Worm (Caenorhabditis elegans): ENCODE measurements around the gene lin-7.
"Not testable (repeated sequence)": the region's sequence is repeated elsewhere in the genome, so short reads cannot be mapped to it uniquely, and the experiment has no call there.

The lin-7 gene

ce11 chrII:14346243-14346642 lies 3.0 kb downstream of the lin-7 start, which contains the start of gene Y54G11A.9:
Y54G11A.9 (minus strand) TSS chrII:14346438.
- not testable (repeated sequence) for TF ChIP-seq aly-1, ets-7, B0310.2 (tag; optimal IDR thresholded peaks at IDR 0.05)

ce11 chrII:14344166-14344565 lies 5.0 kb downstream of the lin-7 start, which contains the start of gene ddl-3:
ddl-3 (minus strand) TSS chrII:14344454.
- not testable (repeated sequence) for TF ChIP-seq sea-1 (GFP tag; conservative IDR thresholded peaks at IDR 0.05); B0310.2 (tag; optimal IDR thresholded peaks at IDR 0.05); ceh-36 (tag; optimal IDR thresholded peaks at IDR 0.05)

ce11 chrII:14321225-14321624 lies 28.0 kb downstream of the lin-7 start:
- TF ChIP-seq hmbx-1 (tag; optimal IDR thresholded peaks at IDR 0.05) (no peak), hmg-4 (GFP tag; optimal IDR thresholded peaks at IDR 0.05) (no peak), ama-1 (optimal IDR thresholded peaks at IDR 0.05) (no peak), F13C5.2 (tag; optimal IDR thresholded peaks at IDR 0.05) (no peak), B0310.2 (tag; optimal IDR thresholded peaks at IDR 0.05) (no peak), ceh-13 (GFP tag; optimal IDR thresholded peaks at IDR 0.05) (no peak), tbx-11 (GFP tag; IDR thresholded peaks at IDR 0.05) (no peak), ets-7 (tag; optimal IDR thresholded peaks at IDR 0.05) (no peak), aly-1 (tag; optimal IDR thresholded peaks at IDR 0.05) (no peak), flt-1 (GFP tag; IDR thresholded peaks at IDR 0.05) (no peak), tbx-37 (GFP tag; conservative IDR thresholded peaks at IDR 0.05) (no peak), tra-4 (tag; optimal IDR thresholded peaks at IDR 0.05) (no peak), hnd-1 (tag; optimal IDR thresholded peaks at IDR 0.05) (no peak), sea-1 (GFP tag; conservative IDR thresholded peaks at IDR 0.05) (no peak), ceh-36 (tag; optimal IDR thresholded peaks at IDR 0.05) (no peak), scrt-1 (GFP tag; IDR thresholded peaks at IDR 0.05) (no peak), pes-1 (GFP tag; IDR thresholded peaks at IDR 0.05) (no peak)

- TF ChIP-seq sea-1 (GFP tag; conservative IDR thresholded peaks at IDR 0.05) (no peak), flt-1 (GFP tag; IDR thresholded peaks at IDR 0.05) (no peak), ceh-36 (tag; optimal IDR thresholded peaks at IDR 0.05) (no peak), tbx-37 (GFP tag; conservative IDR thresholded peaks at IDR 0.05) (no peak), tra-4 (tag; optimal IDR thresholded peaks at IDR 0.05) (no peak), aly-1 (tag; optimal IDR thresholded peaks at IDR 0.05) (no peak), ama-1 (optimal IDR thresholded peaks at IDR 0.05) (no peak), B0310.2 (tag; optimal IDR thresholded peaks at IDR 0.05) (no peak), ets-7 (tag; optimal IDR thresholded peaks at IDR 0.05) (no peak), F13C5.2 (tag; optimal IDR thresholded peaks at IDR 0.05) (no peak), ceh-13 (GFP tag; optimal IDR thresholded peaks at IDR 0.05) (no peak), scrt-1 (GFP tag; IDR thresholded peaks at IDR 0.05) (no peak), tbx-11 (GFP tag; IDR thresholded peaks at IDR 0.05) (no peak), hnd-1 (tag; optimal IDR thresholded peaks at IDR 0.05) (no peak), hmbx-1 (tag; optimal IDR thresholded peaks at IDR 0.05) (no peak), pes-1 (GFP tag; IDR thresholded peaks at IDR 0.05) (no peak), hmg-4 (GFP tag; optimal IDR thresholded peaks at IDR 0.05) (no peak)
These were observed 30.0 kb downstream of the lin-7 start for ce11 chrII:14319227-14319626.

- TF ChIP-seq tbx-37 (GFP tag; conservative IDR thresholded peaks at IDR 0.05) (no peak), pes-1 (GFP tag; IDR thresholded peaks at IDR 0.05) (no peak), scrt-1 (GFP tag; IDR thresholded peaks at IDR 0.05) (no peak)
These were observed 31.2 kb downstream of the lin-7 start, which contains the start of gene Y54G11A.14 for ce11 chrII:14318027-14318426. Y54G11A.14 (plus strand) TSS chrII:14318158.

- TF ChIP-seq scrt-1 (GFP tag; IDR thresholded peaks at IDR 0.05) (no peak), F13C5.2 (tag; optimal IDR thresholded peaks at IDR 0.05) (no peak), ama-1 (optimal IDR thresholded peaks at IDR 0.05) (no peak), hmg-4 (GFP tag; optimal IDR thresholded peaks at IDR 0.05) (no peak), flt-1 (GFP tag; IDR thresholded peaks at IDR 0.05) (no peak), hnd-1 (tag; optimal IDR thresholded peaks at IDR 0.05) (no peak), ets-7 (tag; optimal IDR thresholded peaks at IDR 0.05) (no peak), tbx-37 (GFP tag; conservative IDR thresholded peaks at IDR 0.05) (no peak), hmbx-1 (tag; optimal IDR thresholded peaks at IDR 0.05) (no peak), B0310.2 (tag; optimal IDR thresholded peaks at IDR 0.05) (no peak), pes-1 (GFP tag; IDR thresholded peaks at IDR 0.05) (no peak), tra-4 (tag; optimal IDR thresholded peaks at IDR 0.05) (no peak), ceh-13 (GFP tag; optimal IDR thresholded peaks at IDR 0.05) (no peak), tbx-11 (GFP tag; IDR thresholded peaks at IDR 0.05) (no peak), aly-1 (tag; optimal IDR thresholded peaks at IDR 0.05) (no peak), ceh-36 (tag; optimal IDR thresholded peaks at IDR 0.05) (no peak)
These were observed 37.0 kb downstream of the lin-7 start for ce11 chrII:14312182-14312581.

ce11 chrII:14311537-14311936 lies 37.7 kb downstream of the lin-7 start:
- TF ChIP-seq pes-1 (GFP tag; IDR thresholded peaks at IDR 0.05): no peak
- no peak for TF ChIP-seq flt-1 (GFP tag; IDR thresholded peaks at IDR 0.05)
- no peak for TF ChIP-seq hnd-1 (tag; optimal IDR thresholded peaks at IDR 0.05)

ce11 chrII:14310729-14311388 lies 38.3 kb downstream of the lin-7 start, which contains the start of gene ctl-3:
ctl-3 (minus strand) TSS chrII:14310779.
- TF ChIP-seq B0310.2 (tag; optimal IDR thresholded peaks at IDR 0.05) (no peak), ceh-36 (tag; optimal IDR thresholded peaks at IDR 0.05) (no peak), ama-1 (optimal IDR thresholded peaks at IDR 0.05) (no peak), tbx-37 (GFP tag; conservative IDR thresholded peaks at IDR 0.05) (no peak), flt-1 (GFP tag; IDR thresholded peaks at IDR 0.05) (no peak), F13C5.2 (tag; optimal IDR thresholded peaks at IDR 0.05) (no peak), hmg-4 (GFP tag; optimal IDR thresholded peaks at IDR 0.05) (no peak), ets-7 (tag; optimal IDR thresholded peaks at IDR 0.05) (no peak), aly-1 (tag; optimal IDR thresholded peaks at IDR 0.05) (no peak), pes-1 (GFP tag; IDR thresholded peaks at IDR 0.05) (no peak), tra-4 (tag; optimal IDR thresholded peaks at IDR 0.05) (no peak), hmbx-1 (tag; optimal IDR thresholded peaks at IDR 0.05) (no peak), scrt-1 (GFP tag; IDR thresholded peaks at IDR 0.05) (no peak), hnd-1 (tag; optimal IDR thresholded peaks at IDR 0.05) (no peak), ceh-13 (GFP tag; optimal IDR thresholded peaks at IDR 0.05) (no peak), tbx-11 (GFP tag; IDR thresholded peaks at IDR 0.05) (no peak), sea-1 (GFP tag; conservative IDR thresholded peaks at IDR 0.05) (no peak)

Data from whole organism, early embryonic.